Worm (Caenorhabditis elegans) whole organism, L1 larva: ENCODE results near the gene rtfo-1.

Source experiments
- aly-2 ChIP-seq: fragments of 150-350 bp; optimal IDR thresholded peaks from 2 replicates; lab custom pipeline; 2014; ENCODE audit warnings: missing biosample characterization, missing genetic modification characterization
- ama-1 ChIP-seq: fragments of 150-350 bp; optimal IDR thresholded peaks from 2 replicates; lab custom pipeline; 2014
- dpl-1 ChIP-seq, 3 experiments: fragments of 150-350 bp in 2 of 3; sonication (generic microtip) in 1 of 3; optimal IDR thresholded peaks; 2 replicates each; lab custom pipeline; 2014 to 2017; ENCODE audit warnings: missing biosample characterization in 3 of 3, missing genetic modification characterization in 3 of 3, missing genetic modification reagents in 3 of 3
- efl-1 ChIP-seq, 4 experiments: fragments of 150-350 bp; optimal IDR thresholded peaks in 3 of 4; peaks in 1 of 4; 1 replicate in 1 of 4; 2 replicates in 3 of 4; lab custom pipeline; 2014; ENCODE audit warnings: missing biosample characterization in 2 of 4, missing genetic modification characterization in 2 of 4, missing genetic modification reagents in 2 of 4
- efl-3 ChIP-seq: fragments of 200-800 bp; sonication (Bioruptor generic); optimal IDR thresholded peaks from 2 replicates; lab custom pipeline; 2018; ENCODE audit warnings: mild to moderate bottlenecking, missing genetic modification characterization, missing compliant biosample characterization
- lin-39 ChIP-seq: fragments of 150-350 bp; optimal IDR thresholded peaks from 2 replicates; lab custom pipeline; 2014; ENCODE audit warnings: missing biosample characterization, missing genetic modification reagents, missing genetic modification characterization
- mdl-1 ChIP-seq, 2 experiments: fragments of 150-350 bp; optimal IDR thresholded peaks; 2 replicates each; lab custom pipeline; 2014 to 2017; ENCODE audit warnings: missing biosample characterization in 2 of 2, missing genetic modification characterization in 2 of 2, inconsistent platforms in 1 of 2
- zag-1 ChIP-seq: fragments of 150-350 bp; optimal IDR thresholded peaks from 2 replicates; lab custom pipeline; 2014; ENCODE audit warnings: missing biosample characterization, missing genetic modification characterization

- TF ChIP-seq lin-39 (tag; lab: Kevin White, UChicago) (no peak), dpl-1 (GFP tag; optimal IDR thresholded peaks at IDR 0.05; lab: Kevin White, UChicago) (no peak), zag-1 (no peak), ama-1 (lab: Kevin White, UChicago) (no peak), efl-1 (optimal IDR thresholded peaks at IDR 0.05; lab: Kevin White, UChicago) (no peak), efl-1 (GFP tag; optimal IDR thresholded peaks at IDR 0.05 in 1 of 2; lab: Kevin White, UChicago) (no peak), efl-3 (GFP tag; lab: Kevin White, UChicago) (no peak), aly-2 (tag; lab: Kevin White, UChicago) (no peak), mdl-1 (tag; optimal IDR thresholded peaks at IDR 0.05; lab: Kevin White, UChicago) (no peak)
Observed at ce11 chrV:9608256-9608655, 25.8 kb upstream of the rtfo-1 start, which contains the start of gene dop-2.
